Fruit fly (Drosophila melanogaster) whole organism, adult: ENCODE measurements around the gene CG8319.

ENCODE experiments used
- CG1620 ChIP-seq: fragments of 200-800 bp; sonication (Bioruptor generic); optimal IDR thresholded peaks from 2 replicates; lab custom pipeline; 2016; ENCODE audit warnings: missing biosample characterization, missing genetic modification characterization
- Mnt ChIP-seq: fragments of 200-800 bp; sonication (Bioruptor generic); optimal IDR thresholded peaks from 2 replicates; lab custom pipeline; 2016; ENCODE audit warnings: missing biosample characterization, mild to moderate bottlenecking, missing genetic modification characterization
- toe ChIP-seq: fragments of 200-800 bp; sonication (Bioruptor generic); optimal IDR thresholded peaks from 2 replicates; lab custom pipeline; 2016; ENCODE audit warnings: missing biosample characterization, missing genetic modification characterization

DNA sequence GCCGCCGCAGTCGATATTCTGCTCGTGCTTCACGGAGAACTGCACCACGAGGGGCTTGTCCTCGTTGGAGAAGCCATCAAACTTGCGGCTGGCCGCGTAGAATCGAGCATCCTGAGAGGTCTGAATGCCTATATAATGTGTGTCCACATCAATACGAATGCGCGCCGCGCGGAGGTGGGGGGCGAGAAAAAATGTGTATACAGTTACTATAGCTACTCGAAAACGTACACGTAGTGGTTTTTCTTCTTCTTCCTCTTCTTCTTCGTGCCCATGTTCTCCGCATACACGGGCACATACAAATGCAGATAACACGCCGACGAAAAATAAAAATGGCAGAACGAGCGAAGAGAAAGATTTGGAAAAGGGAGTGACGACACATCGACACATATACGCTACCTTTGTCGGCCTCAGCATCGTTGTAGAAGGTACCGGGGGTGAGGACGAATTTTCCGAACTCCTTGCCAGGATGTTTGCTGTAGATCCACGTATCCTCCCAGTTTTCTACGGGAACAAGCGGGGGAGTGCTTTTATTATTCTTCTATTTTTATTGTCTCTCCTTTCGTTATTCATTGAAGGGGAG, 3.0 kb downstream of the CG8319 start:
- TF ChIP-seq Mnt (GFP tag; lab: Kevin White, UChicago) = peak; percentile 70
- no peak for TF ChIP-seq toe (GFP tag; lab: Kevin White, UChicago)
- no peak for TF ChIP-seq CG1620 (GFP tag; lab: Kevin White, UChicago)
